Fruit fly (Drosophila melanogaster) whole organism, wandering third instar larva: Measurements from ENCODE around the gene CG34171.

ENCODE experiments used
- Dif ChIP-seq: fragments of 200-275, 200-300 bp; sonication (Bioruptor generic); optimal IDR thresholded peaks from 2 replicates; lab custom pipeline; 2018; ENCODE audit warnings: missing biosample characterization, missing genetic modification characterization; ENCODE audit not compliant: partially characterized antibody
- Mio ChIP-seq: sonication (Bioruptor generic); optimal IDR thresholded peaks from 2 replicates; lab custom pipeline; 2016; ENCODE audit warnings: missing biosample characterization, missing genetic modification characterization
- N ChIP-seq: fragments of >200 bp; optimal IDR thresholded peaks from 2 replicates; lab custom pipeline; 2018; ENCODE audit warnings: missing biosample characterization, missing external identifiers, missing genetic modification characterization
- OdsH ChIP-seq: fragments of 200-800 bp; sonication (Bioruptor generic); optimal IDR thresholded peaks from 2 replicates; lab custom pipeline; 2016; ENCODE audit warnings: missing biosample characterization, mild to moderate bottlenecking, missing genetic modification characterization
- Sp1 ChIP-seq: fragments of 200-800 bp; sonication (Bioruptor generic); optimal IDR thresholded peaks from 3 replicates; lab custom pipeline; 2019; ENCODE audit warnings: missing biosample characterization, mild to moderate bottlenecking, missing genetic modification characterization, moderate library complexity
- foxo ChIP-seq, 2 experiments: fragments of 200-800 bp; sonication (Bioruptor generic); optimal IDR thresholded peaks; 2 replicates in 1 of 2; 3 replicates in 1 of 2; lab custom pipeline; 2016 to 2017; ENCODE audit warnings: missing biosample characterization in 2 of 2, missing genetic modification characterization in 2 of 2
- fru ChIP-seq: fragments of 200-800 bp; sonication (Bioruptor generic); optimal IDR thresholded peaks from 3 replicates; lab custom pipeline; 2016; ENCODE audit warnings: missing biosample characterization, mild to moderate bottlenecking, missing genetic modification characterization
- h ChIP-seq: fragments of 200-800 bp; sonication (Bioruptor generic); optimal IDR thresholded peaks from 3 replicates; lab custom pipeline; 2016; ENCODE audit warnings: missing biosample characterization, mild to moderate bottlenecking, missing genetic modification characterization
- lola ChIP-seq: fragments of >200 bp; optimal IDR thresholded peaks from 2 replicates; lab custom pipeline; 2017; ENCODE audit warnings: missing biosample characterization, missing genetic modification characterization
- pan ChIP-seq: fragments of >200 bp; optimal IDR thresholded peaks from 2 replicates; lab custom pipeline; 2017
- psq ChIP-seq: fragments of 200-800 bp; sonication (Bioruptor generic); optimal IDR thresholded peaks from 3 replicates; lab custom pipeline; 2017; ENCODE audit warnings: missing biosample characterization, mild to moderate bottlenecking, missing genetic modification characterization, moderate library complexity

- TF ChIP-seq h (GFP tag; lab: Kevin White, UChicago) (no peak), Dif (no peak), foxo (GFP tag; optimal IDR thresholded peaks at IDR 0.05; lab: Kevin White, UChicago) (no peak), psq (no peak), lola (no peak), Sp1 (GFP tag; lab: Kevin White, UChicago) (no peak), OdsH (no peak), N (GFP tag; lab: Kevin White, UChicago) (no peak), pan (no peak), fru (GFP tag; lab: Kevin White, UChicago) (no peak), Mio (GFP tag; lab: Kevin White, UChicago) (no peak)
These were observed 20.4 kb upstream of the CG34171 start for dm6 chr2L:18358032-18358431.
